Worm (Caenorhabditis elegans): ENCODE results near the gene B0310.6.

ce11 chrX:553420-553819 is 22.6 kb upstream of the B0310.6 start:
- TF ChIP-seq pqm-1 (tag; optimal IDR thresholded peaks at IDR 0.05) (no peak), unc-3 (GFP tag; conservative IDR thresholded peaks at IDR 0.05) (no peak), unc-3 (tag; optimal IDR thresholded peaks at IDR 0.05) (no peak), pros-1 (tag; optimal IDR thresholded peaks at IDR 0.05) (no peak), ceh-18 (tag; optimal IDR thresholded peaks at IDR 0.05) (no peak), elt-2 (tag; optimal IDR thresholded peaks at IDR 0.05) (no peak)

Measured in whole organism, late embryonic.